In genomic region chr3R:5705469-5706067, dm6 we compare ENCODE assay signal across 1 fruit fly cellular context.
A peak's percentile ranks its signal among the peaks of the same experiment; 100 is the strongest.
TF ChIP-seq lines count a peak whose summit lies in the region.

No protein-coding gene starts in this region.

TF ChIP-seq in whole organism, embryonic, 481 proteins besides CTCF, POLR2A, EP300 and RAD21 (continued from another document and continues in another):
- TF ChIP-seq PHDP (tag; optimal IDR thresholded peaks at IDR 0.05; lab: Kevin White, UChicago) (peak; percentile 79), slp2 (GFP tag; optimal IDR thresholded peaks at IDR 0.05; lab: Kevin White, UChicago) (peak; percentile 8), CG10565 (GFP tag; optimal IDR thresholded peaks at IDR 0.05; lab: Kevin White, UChicago) (no peak), Nf-YB (GFP tag; optimal IDR thresholded peaks at IDR 0.05; lab: Kevin White, UChicago) (peak; percentile 53), CG14965 (GFP tag; optimal IDR thresholded peaks at IDR 0.05; lab: Kevin White, UChicago; ENCODE audit: borderline replicate concordance) (no peak), peb (GFP tag; IDR thresholded peaks at IDR 0.05; lab: Robert Waterston, UW) (no peak; the same call in 1 of the 2 replicates), mirr (GFP tag; optimal IDR thresholded peaks at IDR 0.05; lab: Kevin White, UChicago) (peak; percentile 40), wek (GFP tag; optimal IDR thresholded peaks at IDR 0.05; lab: Kevin White, UChicago) (no peak), Dfd (GFP tag; optimal IDR thresholded peaks at IDR 0.05; lab: Kevin White, UChicago) (no peak), CG7963 (GFP tag; IDR thresholded peaks at IDR 0.05; lab: Robert Waterston, UW; ENCODE audit: partially characterized antibody) (no peak), odd (GFP tag; optimal IDR thresholded peaks at IDR 0.05; lab: Kevin White, UChicago) (no peak), CG17802 (tag; optimal IDR thresholded peaks at IDR 0.05; lab: Kevin White, UChicago) (no peak), CG6791 (GFP tag; IDR thresholded peaks at IDR 0.05; lab: Robert Waterston, UW; ENCODE audit: partially characterized antibody) (no peak), sna (GFP tag; IDR thresholded peaks at IDR 0.05; lab: Robert Waterston, UW; ENCODE audit: partially characterized antibody) (no peak), MESR4 (GFP tag; optimal IDR thresholded peaks at IDR 0.05; lab: Kevin White, UChicago) (no peak), gsb-n (tag; optimal IDR thresholded peaks at IDR 0.05; lab: Kevin White, UChicago) (no peak), CG16815 (GFP tag; optimal IDR thresholded peaks at IDR 0.05; lab: Kevin White, UChicago) (peak; percentile 22), cwo (GFP tag; optimal IDR thresholded peaks at IDR 0.05; lab: Kevin White, UChicago) (peak; percentile 72), ac (GFP tag; optimal IDR thresholded peaks at IDR 0.05; lab: Kevin White, UChicago) (no peak), ken (GFP tag; IDR thresholded peaks at IDR 0.05; lab: Robert Waterston, UW) (no peak), cato (GFP tag; optimal IDR thresholded peaks at IDR 0.05; lab: Kevin White, UChicago; ENCODE audit: borderline replicate concordance) (peak; percentile 36), Lpt (GFP tag; optimal IDR thresholded peaks at IDR 0.05; lab: Kevin White, UChicago) (no peak), CG12391 (tag; optimal IDR thresholded peaks at IDR 0.05; lab: Kevin White, UChicago) (peak; percentile 73), CG12104 (GFP tag; optimal IDR thresholded peaks at IDR 0.05; lab: Kevin White, UChicago) (peak; percentile 29), Fer1 (GFP tag; optimal IDR thresholded peaks at IDR 0.05; lab: Kevin White, UChicago) (no peak), ftz-f1 (GFP tag; optimal IDR thresholded peaks at IDR 0.05; lab: Kevin White, UChicago) (no peak), CG4820 (GFP tag; optimal IDR thresholded peaks at IDR 0.05; lab: Kevin White, UChicago) (peak; percentile 5), tap (tag; optimal IDR thresholded peaks at IDR 0.05; lab: Kevin White, UChicago) (no peak), CG15479 (GFP tag; optimal IDR thresholded peaks at IDR 0.05; lab: Kevin White, UChicago) (no peak), Camta (GFP tag; optimal IDR thresholded peaks at IDR 0.05; lab: Kevin White, UChicago) (peak; percentile 36), disco-r (GFP tag; optimal IDR thresholded peaks at IDR 0.05; lab: Kevin White, UChicago) (no peak), pzg (GFP tag; optimal IDR thresholded peaks at IDR 0.05; lab: Kevin White, UChicago) (no peak), H15 (GFP tag; IDR thresholded peaks at IDR 0.05; lab: Robert Waterston, UW) (0 out of 3 replicates have a peak, but pooled peaks have one; percentile 25), Side (GFP tag; optimal IDR thresholded peaks at IDR 0.05; lab: Kevin White, UChicago) (peak; percentile 44), cad (GFP tag; optimal IDR thresholded peaks at IDR 0.05; lab: Kevin White, UChicago) (no peak), Med (GFP tag; lab: Kevin White, UChicago) (peak; percentile 90), MBD-R2 (GFP tag; IDR thresholded peaks at IDR 0.05; lab: Robert Waterston, UW) (no peak), dmrt11E (tag; optimal IDR thresholded peaks at IDR 0.05; lab: Kevin White, UChicago) (no peak), HmgZ (tag; optimal IDR thresholded peaks at IDR 0.05; lab: Kevin White, UChicago) (peak; percentile 24), otp (GFP tag; IDR thresholded peaks at IDR 0.05; lab: Robert Waterston, UW) (no peak), CG9817 (tag; optimal IDR thresholded peaks at IDR 0.05; lab: Kevin White, UChicago) (peak; percentile 57), HLHmδ (GFP tag; optimal IDR thresholded peaks at IDR 0.05; lab: Kevin White, UChicago) (no peak), nau (GFP tag; optimal IDR thresholded peaks at IDR 0.05; lab: Kevin White, UChicago) (no peak), caup (GFP tag; optimal IDR thresholded peaks at IDR 0.05; lab: Kevin White, UChicago; ENCODE audit: severe bottlenecking) (peak; percentile 50), CG1024 (GFP tag; IDR thresholded peaks at IDR 0.05; lab: Robert Waterston, UW) (no peak), CG13775 (GFP tag; optimal IDR thresholded peaks at IDR 0.05; lab: Kevin White, UChicago) (peak; percentile 58), CG12769 (tag; optimal IDR thresholded peaks at IDR 0.05; lab: Kevin White, UChicago) (no peak), CG2199 (GFP tag; IDR thresholded peaks at IDR 0.05; lab: Robert Waterston, UW) (no peak), fru (optimal IDR thresholded peaks at IDR 0.05; lab: Kevin White, UChicago) (no peak), CG13624 (GFP tag; optimal IDR thresholded peaks at IDR 0.05; lab: Kevin White, UChicago) (peak; percentile 54), Pdp1 (GFP tag; optimal IDR thresholded peaks at IDR 0.05; lab: Kevin White, UChicago) (peak; percentile 41 to 56), CG4617 (GFP tag; optimal IDR thresholded peaks at IDR 0.05; lab: Kevin White, UChicago; ENCODE audit: borderline replicate concordance) (no peak), danr (GFP tag; IDR thresholded peaks at IDR 0.05; lab: Robert Waterston, UW) (peak; percentile 36; the same call in 1 of the 2 replicates), CG34224 (GFP tag; IDR thresholded peaks at IDR 0.05; lab: Robert Waterston, UW; ENCODE audit: partially characterized antibody) (no peak), gce (GFP tag; IDR thresholded peaks at IDR 0.05; lab: Robert Waterston, UW) (no peak), D19B (GFP tag; optimal IDR thresholded peaks at IDR 0.05; lab: Kevin White, UChicago) (peak; percentile 26), CG8765 (GFP tag; IDR thresholded peaks at IDR 0.05; lab: Robert Waterston, UW) (peak; percentile 49; the same call in 1 of the 2 replicates), sens (GFP tag; lab: Kevin White, UChicago) (peak; percentile 89), Hr3 (GFP tag; optimal IDR thresholded peaks at IDR 0.05; lab: Kevin White, UChicago) (peak; percentile 45), CG15601 (tag; optimal IDR thresholded peaks at IDR 0.05; lab: Kevin White, UChicago) (no peak), Fer2 (tag; optimal IDR thresholded peaks at IDR 0.05; lab: Kevin White, UChicago) (no peak), gcm2 (GFP tag; optimal IDR thresholded peaks at IDR 0.05; lab: Kevin White, UChicago) (no peak), tna (GFP tag; IDR thresholded peaks at IDR 0.05; lab: Robert Waterston, UW; ENCODE audit: partially characterized antibody) (no peak), Spps (tag; optimal IDR thresholded peaks at IDR 0.05; lab: Kevin White, UChicago) (peak; percentile 49), mam (GFP tag; optimal IDR thresholded peaks at IDR 0.05; lab: Kevin White, UChicago) (peak; percentile 36), Myb (GFP tag; optimal IDR thresholded peaks at IDR 0.05; lab: Kevin White, UChicago) (no peak), CG10543 (GFP tag; optimal IDR thresholded peaks at IDR 0.05; lab: Kevin White, UChicago) (peak; percentile 66), NfI (GFP tag; optimal IDR thresholded peaks at IDR 0.05; lab: Kevin White, UChicago) (peak; percentile 58), ssp (GFP tag; IDR thresholded peaks at IDR 0.05; lab: Robert Waterston, UW) (peak; percentile 15; the same call in 1 of the 2 replicates), CG8281 (tag; optimal IDR thresholded peaks at IDR 0.05; lab: Kevin White, UChicago) (peak; percentile 48), CG1792 (GFP tag; optimal IDR thresholded peaks at IDR 0.05; lab: Kevin White, UChicago) (peak; percentile 3), amos (GFP tag; IDR thresholded peaks at IDR 0.05; lab: Robert Waterston, UW; ENCODE audit: partially characterized antibody) (no peak), Bgb (GFP tag; IDR thresholded peaks at IDR 0.05; lab: Robert Waterston, UW; ENCODE audit: partially characterized antibody) (no peak), CG3065 (GFP tag; optimal IDR thresholded peaks at IDR 0.05; lab: Kevin White, UChicago) (no peak), CG7271 (tag; optimal IDR thresholded peaks at IDR 0.05; lab: Kevin White, UChicago) (no peak), D (optimal IDR thresholded peaks at IDR 0.05; lab: Kevin White, UChicago) (no peak), D (GFP tag; optimal IDR thresholded peaks at IDR 0.05; lab: Kevin White, UChicago) (peak; percentile 68), CG10267 (tag; optimal IDR thresholded peaks at IDR 0.05; lab: Kevin White, UChicago) (peak; percentile 70), klu (GFP tag; IDR thresholded peaks at IDR 0.05; lab: Robert Waterston, UW) (peak; percentile 38; the same call in 1 of the 2 replicates), tio (GFP tag; optimal IDR thresholded peaks at IDR 0.05; lab: Kevin White, UChicago) (peak; percentile 70), cas (GFP tag; IDR thresholded peaks at IDR 0.05; lab: Robert Waterston, UW) (no peak), so (GFP tag; IDR thresholded peaks at IDR 0.05; lab: Robert Waterston, UW) (no peak; the same call in 2 of the 3 replicates), CG34376 (GFP tag; optimal IDR thresholded peaks at IDR 0.05; lab: Kevin White, UChicago) (no peak), GATAe (GFP tag; conservative IDR thresholded peaks at IDR 0.05; lab: Robert Waterston, UW) (no peak), eyg (GFP tag; optimal IDR thresholded peaks at IDR 0.05; lab: Kevin White, UChicago) (no peak), Asciz (GFP tag; optimal IDR thresholded peaks at IDR 0.05; lab: Kevin White, UChicago) (peak; percentile 72), CG15073 (GFP tag; optimal IDR thresholded peaks at IDR 0.05; lab: Kevin White, UChicago) (no peak), gt (GFP tag; IDR thresholded peaks at IDR 0.05; lab: Robert Waterston, UW) (peak; percentile 38; the same call in 1 of the 2 replicates), CG6654 (GFP tag; optimal IDR thresholded peaks at IDR 0.05; lab: Kevin White, UChicago) (peak; percentile 15), Atf6 (GFP tag; IDR thresholded peaks at IDR 0.05; lab: Robert Waterston, UW) (peak; percentile 55; the same call in 1 of the 2 replicates), Dip3 (GFP tag; optimal IDR thresholded peaks at IDR 0.05; lab: Kevin White, UChicago) (peak; percentile 16), CG5180 (GFP tag; optimal IDR thresholded peaks at IDR 0.05; lab: Kevin White, UChicago) (no peak), Trl (optimal IDR thresholded peaks at IDR 0.05; lab: Kevin White, UChicago) (no peak), Trl (GFP tag; optimal IDR thresholded peaks at IDR 0.05; lab: Kevin White, UChicago) (peak; percentile 42), CG4404 (GFP tag; IDR thresholded peaks at IDR 0.05; lab: Robert Waterston, UW) (0 out of 2 replicates have a peak, but pooled peaks have one; percentile 17), nerfin-2 (GFP tag; IDR thresholded peaks at IDR 0.05; lab: Robert Waterston, UW; ENCODE audit: partially characterized antibody) (no peak), Aef1 (GFP tag; IDR thresholded peaks at IDR 0.05; lab: Robert Waterston, UW) (no peak), al (GFP tag; IDR thresholded peaks at IDR 0.05; lab: Robert Waterston, UW) (peak; percentile 54), trem (tag; optimal IDR thresholded peaks at IDR 0.05; lab: Kevin White, UChicago) (peak; percentile 73), wdn (GFP tag; IDR thresholded peaks at IDR 0.05; lab: Robert Waterston, UW) (no peak), gfzf (GFP tag; optimal IDR thresholded peaks at IDR 0.05; lab: Kevin White, UChicago) (no peak), CG6683 (GFP tag; optimal IDR thresholded peaks at IDR 0.05; lab: Kevin White, UChicago) (no peak), CG11723 (GFP tag; optimal IDR thresholded peaks at IDR 0.05; lab: Kevin White, UChicago) (peak; percentile 47), NFAT (GFP tag; IDR thresholded peaks at IDR 0.05; lab: Robert Waterston, UW) (no peak), CG5953 (GFP tag; IDR thresholded peaks at IDR 0.05; lab: Robert Waterston, UW) (no peak), ewg (GFP tag; optimal IDR thresholded peaks at IDR 0.05; lab: Kevin White, UChicago) (peak; percentile 24), unc-4 (GFP tag; IDR thresholded peaks at IDR 0.05; lab: Robert Waterston, UW; ENCODE audit: partially characterized antibody) (no peak), CG1832 (GFP tag; optimal IDR thresholded peaks at IDR 0.05; lab: Kevin White, UChicago) (no peak), dysf (GFP tag; IDR thresholded peaks at IDR 0.05; lab: Robert Waterston, UW) (peak; percentile 70), Poxn (GFP tag; IDR thresholded peaks at IDR 0.05; lab: Robert Waterston, UW) (no peak), BEAF-32 (GFP tag; optimal IDR thresholded peaks at IDR 0.05; lab: Kevin White, UChicago) (no peak), Xbp1 (GFP tag; optimal IDR thresholded peaks at IDR 0.05; lab: Kevin White, UChicago) (peak; percentile 56), sim (GFP tag; IDR thresholded peaks at IDR 0.05; lab: Robert Waterston, UW) (no peak), chinmo (GFP tag; IDR thresholded peaks at IDR 0.05; lab: Robert Waterston, UW; ENCODE audit: partially characterized antibody) (no peak), NK7.1 (GFP tag; optimal IDR thresholded peaks at IDR 0.05; lab: Kevin White, UChicago) (no peak), Kr (GFP tag; optimal IDR thresholded peaks at IDR 0.05; lab: Kevin White, UChicago) (no peak), lola (GFP tag; optimal IDR thresholded peaks at IDR 0.05; lab: Kevin White, UChicago) (no peak), phol (tag; optimal IDR thresholded peaks at IDR 0.05; lab: Kevin White, UChicago) (peak; percentile 80), ab (GFP tag; optimal IDR thresholded peaks at IDR 0.05; lab: Kevin White, UChicago) (no peak), Lhr (GFP tag; optimal IDR thresholded peaks at IDR 0.05; lab: Kevin White, UChicago) (peak; percentile 6), bab2 (GFP tag; optimal IDR thresholded peaks at IDR 0.05; lab: Kevin White, UChicago) (peak; percentile 3), CG18619 (GFP tag; optimal IDR thresholded peaks at IDR 0.05; lab: Kevin White, UChicago) (peak; percentile 59), az2 (GFP tag; optimal IDR thresholded peaks at IDR 0.05; lab: Kevin White, UChicago) (peak; percentile 58), CG11247 (GFP tag; IDR thresholded peaks at IDR 0.05; lab: Robert Waterston, UW) (no peak; the same call in 1 of the 2 replicates), CG2712 (tag; optimal IDR thresholded peaks at IDR 0.05; lab: Kevin White, UChicago) (peak; percentile 86), oc (tag; optimal IDR thresholded peaks at IDR 0.05; lab: Kevin White, UChicago) (peak; percentile 20), CG14860 (GFP tag; IDR thresholded peaks at IDR 0.05; lab: Robert Waterston, UW; ENCODE audit: partially characterized antibody) (no peak), ase (GFP tag; IDR thresholded peaks at IDR 0.05; lab: Robert Waterston, UW) (0 out of 3 replicates have a peak, but pooled peaks have one; percentile 40), vvl (GFP tag; IDR thresholded peaks at IDR 0.05; lab: Robert Waterston, UW) (peak; percentile 53), B-H1 (GFP tag; IDR thresholded peaks at IDR 0.05; lab: Robert Waterston, UW) (no peak), Optix (GFP tag; IDR thresholded peaks at IDR 0.05; lab: Robert Waterston, UW) (no peak), CG1529 (GFP tag; optimal IDR thresholded peaks at IDR 0.05; lab: Kevin White, UChicago) (peak; percentile 58), dmrt99B (tag; optimal IDR thresholded peaks at IDR 0.05; lab: Kevin White, UChicago) (no peak)
